Fruit fly (Drosophila melanogaster) whole organism, embryonic: Measurements from ENCODE around the gene CG33095.

Source experiments
- Ada2b ChIP-seq: fragments of 200-800 bp; sonication (Bioruptor generic); IDR thresholded peaks from 2 replicates; pipeline ENCODE4 v1.3.6; 2022; ENCODE audit warnings: missing biosample characterization, missing genetic modification characterization
- Antp ChIP-seq: fragments of 200-800 bp; sonication (Bioruptor generic); optimal IDR thresholded peaks from 3 replicates; lab custom pipeline; 2016; ENCODE audit warnings: missing biosample characterization, missing genetic modification characterization
- CG10147 ChIP-seq: fragments of 200-800 bp; sonication (Bioruptor generic); optimal IDR thresholded peaks from 2 replicates; lab custom pipeline; 2019; ENCODE audit warnings: missing biosample characterization, mild to moderate bottlenecking, missing genetic modification characterization, moderate library complexity
- CG10267 ChIP-seq: fragments of 200-800 bp; sonication (Bioruptor generic); optimal IDR thresholded peaks from 2 replicates; lab custom pipeline; 2018; ENCODE audit warnings: missing biosample characterization, mild to moderate bottlenecking, missing genetic modification characterization, moderate library complexity
- CG10462 ChIP-seq: fragments of 200-800 bp; sonication (Bioruptor generic); optimal IDR thresholded peaks from 2 replicates; lab custom pipeline; 2016; ENCODE audit warnings: missing biosample characterization, missing genetic modification characterization
- CG11085 ChIP-seq: fragments of 200-800 bp; sonication (Bioruptor generic); IDR thresholded peaks from 2 replicates; pipeline ENCODE4 v1.3.6; 2022; ENCODE audit warnings: missing biosample characterization, missing genetic modification characterization
- CG11560 ChIP-seq: fragments of 200-800 bp; sonication (Bioruptor generic); IDR thresholded peaks from 3 replicates; pipeline ENCODE4 v1.3.6; 2022; ENCODE audit warnings: missing biosample characterization, missing genetic modification characterization
- CG1233 ChIP-seq: fragments of 200-800 bp; sonication (Bioruptor generic); optimal IDR thresholded peaks from 4 replicates; lab custom pipeline; 2018; ENCODE audit warnings: missing biosample characterization, mild to moderate bottlenecking, missing genetic modification characterization
- CG12942 ChIP-seq: fragments of 200-800 bp; sonication (Bioruptor generic); optimal IDR thresholded peaks from 3 replicates; lab custom pipeline; 2016; ENCODE audit warnings: missing biosample characterization, missing genetic modification characterization
- CG13624 ChIP-seq: fragments of 200-800 bp; sonication (Bioruptor generic); optimal IDR thresholded peaks from 2 replicates; lab custom pipeline; 2016; ENCODE audit warnings: missing biosample characterization, missing genetic modification characterization
- CG14014 ChIP-seq: fragments of 200-800 bp; sonication (Bioruptor generic); IDR thresholded peaks from 2 replicates; pipeline ENCODE4 v1.3.6; 2022; ENCODE audit warnings: missing biosample characterization, missing genetic modification characterization
- CG14667 ChIP-seq: fragments of 200-800 bp; sonication (Bioruptor generic); IDR thresholded peaks from 2 replicates; pipeline ENCODE4 v1.3.6; 2022; ENCODE audit warnings: missing biosample characterization, missing genetic modification characterization
- CG15011 ChIP-seq: fragments of 200-800 bp; sonication (Bioruptor generic); optimal IDR thresholded peaks from 3 replicates; lab custom pipeline; 2018; ENCODE audit warnings: missing biosample characterization, mild to moderate bottlenecking, missing genetic modification characterization
- CG16815 ChIP-seq: fragments of 200-800 bp; sonication (Bioruptor generic); optimal IDR thresholded peaks from 3 replicates; lab custom pipeline; 2017; ENCODE audit warnings: missing biosample characterization, mild to moderate bottlenecking, missing genetic modification characterization
- CG17186 ChIP-seq: fragments of 200-800 bp; sonication (Bioruptor generic); optimal IDR thresholded peaks from 3 replicates; lab custom pipeline; 2017; ENCODE audit warnings: missing biosample characterization, missing genetic modification reagents, missing genetic modification characterization
- CG17385 ChIP-seq: fragments of 200-800 bp; sonication (Bioruptor generic); optimal IDR thresholded peaks from 3 replicates; lab custom pipeline; 2018; ENCODE audit warnings: missing biosample characterization, mild to moderate bottlenecking, missing genetic modification characterization
- CG17612 ChIP-seq: fragments of 200-800 bp; sonication (Bioruptor generic); IDR thresholded peaks from 2 replicates; pipeline ENCODE4 v1.3.6; 2022; ENCODE audit warnings: missing biosample characterization, missing genetic modification characterization
- CG18262 ChIP-seq: fragments of 200-800 bp; optimal IDR thresholded peaks from 3 replicates; lab custom pipeline; 2019; ENCODE audit warnings: missing biosample characterization, mild to moderate bottlenecking, missing genetic modification characterization, moderate library complexity
- CG2202 ChIP-seq: fragments of 200-800 bp; sonication (Bioruptor generic); optimal IDR thresholded peaks from 2 replicates; lab custom pipeline; 2018; ENCODE audit warnings: missing biosample characterization, mild to moderate bottlenecking, missing genetic modification characterization
- CG30431 ChIP-seq: fragments of 200-800 bp; sonication (Bioruptor generic); optimal IDR thresholded peaks from 2 replicates; lab custom pipeline; 2017; ENCODE audit warnings: missing biosample characterization, missing genetic modification characterization
- CG34224 ChIP-seq: fragments of 200-800 bp; sonication (Bioruptor generic); IDR thresholded peaks from 3 replicates; pipeline ENCODE4 v1.3.6; 2022; ENCODE audit warnings: missing biosample characterization, missing genetic modification characterization; ENCODE audit not compliant: partially characterized antibody
- CG42726 ChIP-seq: fragments of 200-800 bp; sonication (Bioruptor generic); IDR thresholded peaks from 2 replicates; pipeline ENCODE4 v1.3.6; 2022; ENCODE audit warnings: missing biosample characterization, missing genetic modification characterization; ENCODE audit not compliant: partially characterized antibody
- CG4282 ChIP-seq: fragments of 200-800 bp; sonication (Bioruptor generic); optimal IDR thresholded peaks from 2 replicates; lab custom pipeline; 2016; ENCODE audit warnings: missing biosample characterization, missing genetic modification characterization
- CG4360 ChIP-seq: fragments of 200-800 bp; sonication (Bioruptor generic); IDR thresholded peaks from 2 replicates; pipeline ENCODE4 v1.3.6; 2022; ENCODE audit warnings: missing biosample characterization, missing genetic modification characterization
- CG9797 ChIP-seq: fragments of 200-800 bp; sonication (Bioruptor generic); optimal IDR thresholded peaks from 3 replicates; lab custom pipeline; 2018; ENCODE audit warnings: missing biosample characterization, mild to moderate bottlenecking, missing genetic modification characterization
- E2f1 ChIP-seq: fragments of 200-800 bp; sonication (Bioruptor generic); IDR thresholded peaks from 2 replicates; pipeline ENCODE4 v1.3.6; 2022; ENCODE audit warnings: missing biosample characterization, missing genetic modification characterization
- HLH3B ChIP-seq: fragments of 200-800 bp; sonication (Bioruptor generic); IDR thresholded peaks from 2 replicates; pipeline ENCODE4 v1.3.6; 2022; ENCODE audit warnings: missing biosample characterization, missing genetic modification characterization
- HLH4C ChIP-seq: fragments of 200-800 bp; sonication (Bioruptor generic); IDR thresholded peaks from 3 replicates; pipeline ENCODE4 v1.3.6; 2022; ENCODE audit warnings: missing biosample characterization, missing genetic modification characterization; ENCODE audit not compliant: partially characterized antibody
- Hey ChIP-seq: fragments of 200-800 bp; sonication (Bioruptor generic); optimal IDR thresholded peaks from 3 replicates; lab custom pipeline; 2018; ENCODE audit warnings: missing biosample characterization, mild to moderate bottlenecking, missing genetic modification characterization
- Hmr ChIP-seq: fragments of 200-800 bp; sonication (Bioruptor generic); optimal IDR thresholded peaks from 3 replicates; lab custom pipeline; 2017; ENCODE audit warnings: mild to moderate bottlenecking, missing biosample characterization, missing genetic modification reagents, missing genetic modification characterization
- Hr78 ChIP-seq, 2 experiments: fragments of 200-800 bp in 1 of 2; fragments of >200 bp in 1 of 2; sonication (Bioruptor generic) in 1 of 2; optimal IDR thresholded peaks; 2 replicates each; lab custom pipeline; 2017 to 2019; ENCODE audit warnings: missing biosample characterization in 2 of 2, missing genetic modification characterization in 2 of 2, mild to moderate bottlenecking in 1 of 2, moderate library complexity in 1 of 2
- Poxn ChIP-seq: fragments of 200-800 bp; sonication (Bioruptor generic); IDR thresholded peaks from 2 replicates; pipeline ENCODE4 v1.3.6; 2022; ENCODE audit warnings: missing biosample characterization, missing genetic modification characterization
- Ravus ChIP-seq: fragments of 200-800 bp; sonication (Bioruptor generic); IDR thresholded peaks from 2 replicates; pipeline ENCODE4 v1.3.6; 2022; ENCODE audit warnings: missing biosample characterization, missing genetic modification characterization
- Sin3A ChIP-seq: fragments of >200 bp; optimal IDR thresholded peaks from 2 replicates; lab custom pipeline; 2018
- Sox100B ChIP-seq: fragments of 200-800 bp; sonication (Bioruptor generic); optimal IDR thresholded peaks from 3 replicates; lab custom pipeline; 2018; ENCODE audit warnings: missing biosample characterization, mild to moderate bottlenecking, missing genetic modification characterization
- Sry-δ ChIP-seq: fragments of 200-800 bp; sonication (Bioruptor generic); optimal IDR thresholded peaks from 2 replicates; lab custom pipeline; 2016; ENCODE audit warnings: missing biosample characterization, missing genetic modification characterization
- az2 ChIP-seq: fragments of 200-800 bp; sonication (Bioruptor generic); optimal IDR thresholded peaks from 3 replicates; lab custom pipeline; 2016; ENCODE audit warnings: missing biosample characterization, missing genetic modification characterization
- bab2 ChIP-seq: fragments of 200-800 bp; sonication (Bioruptor generic); optimal IDR thresholded peaks from 2 replicates; lab custom pipeline; 2016; ENCODE audit warnings: missing biosample characterization, missing genetic modification characterization
- bbx ChIP-seq: fragments of 200-800 bp; sonication (Bioruptor generic); IDR thresholded peaks from 2 replicates; pipeline ENCODE4 v1.3.6; 2022; ENCODE audit warnings: missing biosample characterization, missing genetic modification characterization; ENCODE audit not compliant: partially characterized antibody
- cad ChIP-seq: fragments of >200 bp; optimal IDR thresholded peaks from 2 replicates; lab custom pipeline; 2017; ENCODE audit warnings: missing biosample characterization, missing genetic modification characterization
- chm ChIP-seq: fragments of 200-800 bp; sonication (Bioruptor generic); IDR thresholded peaks from 2 replicates; pipeline ENCODE4 v1.3.6; 2022; ENCODE audit warnings: missing biosample characterization, missing genetic modification characterization
- crp ChIP-seq, 2 experiments: fragments of 200-800 bp; sonication (Bioruptor generic); optimal IDR thresholded peaks; 2 replicates in 1 of 2; 3 replicates in 1 of 2; lab custom pipeline; 2017; ENCODE audit warnings: missing biosample characterization in 2 of 2, missing genetic modification characterization in 2 of 2, mild to moderate bottlenecking in 1 of 2, moderate library complexity in 1 of 2
- dimm ChIP-seq: fragments of 200-800 bp; sonication (Bioruptor generic); IDR thresholded peaks from 2 replicates; pipeline ENCODE4 v1.3.6; 2022; ENCODE audit warnings: missing biosample characterization, missing genetic modification characterization
- emc ChIP-seq: fragments of 200-800 bp; sonication (Bioruptor generic); optimal IDR thresholded peaks from 2 replicates; lab custom pipeline; 2016; ENCODE audit warnings: missing biosample characterization, missing genetic modification characterization
- esg ChIP-seq: fragments of 200-800 bp; sonication (Bioruptor generic); conservative IDR thresholded peaks from 2 replicates; pipeline ENCODE4 v1.3.6; 2022; ENCODE audit warnings: missing biosample characterization, missing genetic modification characterization
- hth ChIP-seq: fragments of >200 bp; optimal IDR thresholded peaks from 2 replicates; lab custom pipeline; 2017; ENCODE audit warnings: inconsistent platforms
- lilli ChIP-seq: fragments of 200-800 bp; sonication (Bioruptor generic); optimal IDR thresholded peaks from 3 replicates; lab custom pipeline; 2016; ENCODE audit warnings: missing biosample characterization, missing genetic modification characterization
- mld ChIP-seq: fragments of 200-800 bp; sonication (Bioruptor generic); IDR thresholded peaks from 3 replicates; pipeline ENCODE4 v1.3.6; 2022; ENCODE audit warnings: missing biosample characterization, missing genetic modification characterization; ENCODE audit not compliant: partially characterized antibody
- salm ChIP-seq: fragments of 200-800 bp; sonication (Bioruptor generic); optimal IDR thresholded peaks from 2 replicates; lab custom pipeline; 2018; ENCODE audit warnings: missing biosample characterization, mild to moderate bottlenecking, missing genetic modification characterization
- stwl ChIP-seq: fragments of 200-800 bp; sonication (Bioruptor generic); optimal IDR thresholded peaks from 3 replicates; lab custom pipeline; 2018; ENCODE audit warnings: missing biosample characterization, mild to moderate bottlenecking, missing genetic modification characterization, moderate library complexity
- tll ChIP-seq, 2 experiments: fragments of 200-800 bp in 1 of 2; fragments of >200 bp in 1 of 2; sonication (Bioruptor generic) in 1 of 2; optimal IDR thresholded peaks; 2 replicates each; lab custom pipeline; 2017 to 2019; ENCODE audit warnings: missing biosample characterization in 2 of 2, missing genetic modification characterization in 2 of 2, mild to moderate bottlenecking in 1 of 2, moderate library complexity in 1 of 2
- tx ChIP-seq: fragments of 200-800 bp; sonication (Bioruptor generic); optimal IDR thresholded peaks from 2 replicates; lab custom pipeline; 2016; ENCODE audit warnings: missing biosample characterization, missing genetic modification characterization

Gene CG33095

dm6 chr3R:25056016-25056415, 41.5 kb upstream of the CG33095 start, which contains the start of the genes CG31111 and stac (continued):
- peak; percentile 44 for TF ChIP-seq CG10147
- TF ChIP-seq CG30431 (GFP tag; lab: Kevin White, UChicago), result no peak
- TF ChIP-seq Ravus, result no peak
- TF ChIP-seq CG15011, result no peak
- no peak for TF ChIP-seq Sin3A (lab: Kevin White, UChicago)
- no peak for TF ChIP-seq CG2202
- no peak for TF ChIP-seq E2f1 (GFP tag; lab: Robert Waterston, UW)
- no peak for TF ChIP-seq Sox100B
- TF ChIP-seq stwl (tag; lab: Kevin White, UChicago), result peak; percentile 62
- TF ChIP-seq CG9797, result peak; percentile 46
- TF ChIP-seq HLH4C (GFP tag; lab: Robert Waterston, UW), result no peak
- TF ChIP-seq CG14667 (GFP tag; lab: Robert Waterston, UW), result no peak
- TF ChIP-seq CG14014 (GFP tag; lab: Robert Waterston, UW), result no peak
- TF ChIP-seq Hmr (GFP tag; lab: Kevin White, UChicago), result no peak
- no peak for TF ChIP-seq bab2 (GFP tag; lab: Kevin White, UChicago)
- TF ChIP-seq dimm (GFP tag; lab: Robert Waterston, UW), result no peak
- no peak for TF ChIP-seq Poxn
- TF ChIP-seq CG12942 (GFP tag; lab: Kevin White, UChicago), result no peak
- no peak for TF ChIP-seq CG13624 (GFP tag; lab: Kevin White, UChicago)
- TF ChIP-seq Hey (tag; lab: Kevin White, UChicago), result no peak
- no peak for TF ChIP-seq CG34224 (GFP tag; lab: Robert Waterston, UW)
- TF ChIP-seq salm (tag; lab: Kevin White, UChicago), result no peak
- TF ChIP-seq CG18262 (tag; lab: Kevin White, UChicago), result no peak
- no peak for TF ChIP-seq bbx (GFP tag; lab: Robert Waterston, UW)
- TF ChIP-seq CG17612 (GFP tag; lab: Robert Waterston, UW), result no peak
- TF ChIP-seq HLH3B (GFP tag; lab: Robert Waterston, UW), result no peak
- TF ChIP-seq CG1233 (GFP tag; lab: Kevin White, UChicago), result no peak
- no peak for TF ChIP-seq tx (GFP tag; lab: Kevin White, UChicago)
- TF ChIP-seq chm (GFP tag; lab: Robert Waterston, UW), result no peak
- no peak for TF ChIP-seq Ada2b
- no peak for TF ChIP-seq CG16815 (GFP tag; lab: Kevin White, UChicago)
- TF ChIP-seq Sry-δ (GFP tag; lab: Kevin White, UChicago), result peak; percentile 4
- TF ChIP-seq Hr78 (GFP tag; optimal IDR thresholded peaks at IDR 0.05; lab: Kevin White, UChicago), result no peak
- no peak for TF ChIP-seq mld (GFP tag; lab: Robert Waterston, UW)
- TF ChIP-seq CG17385 (GFP tag; lab: Kevin White, UChicago), result peak; percentile 19
- TF ChIP-seq CG17186 (GFP tag; lab: Kevin White, UChicago), result no peak
- no peak for TF ChIP-seq CG4282 (GFP tag; lab: Kevin White, UChicago)
- TF ChIP-seq esg, result no peak
- no peak for TF ChIP-seq CG11085 (GFP tag; lab: Robert Waterston, UW)
- no peak for TF ChIP-seq hth (lab: Kevin White, UChicago)
- no peak for TF ChIP-seq emc (GFP tag; lab: Kevin White, UChicago)
- no peak for TF ChIP-seq lilli
- TF ChIP-seq az2 (GFP tag; lab: Kevin White, UChicago), result no peak
- peak; percentile 66; the same call in 1 of the 2 replicates for TF ChIP-seq CG4360 (GFP tag; lab: Robert Waterston, UW)
- no peak for TF ChIP-seq CG11560
- no peak for TF ChIP-seq tll (GFP tag; optimal IDR thresholded peaks at IDR 0.05; lab: Kevin White, UChicago)
- TF ChIP-seq CG10462 (GFP tag; lab: Kevin White, UChicago), result no peak
- TF ChIP-seq CG10267 (tag; lab: Kevin White, UChicago), result peak; percentile 4
- no peak for TF ChIP-seq CG42726 (GFP tag; lab: Robert Waterston, UW)
- no peak for TF ChIP-seq cad
- no peak for TF ChIP-seq Antp (GFP tag; lab: Kevin White, UChicago)
- TF ChIP-seq crp (GFP tag; optimal IDR thresholded peaks at IDR 0.05; lab: Kevin White, UChicago), result peak in 1 of 2 experiments; percentile 17
